Worm (Caenorhabditis elegans) whole organism, L2 larva: ENCODE data around the gene F10E9.5.

Source experiments
- C34F6.9 ChIP-seq: fragments of 150-350 bp; optimal IDR thresholded peaks from 2 replicates; lab custom pipeline; 2014; ENCODE audit warnings: missing biosample characterization, missing genetic modification characterization
- F13H6.1 ChIP-seq: sonication (generic microtip); optimal IDR thresholded peaks from 2 replicates; lab custom pipeline; 2016; ENCODE audit warnings: missing genetic modification characterization, missing compliant biosample characterization
- Y55F3AM.14 ChIP-seq: fragments of 200-800 bp; sonication (Bioruptor generic); optimal IDR thresholded peaks from 2 replicates; lab custom pipeline; 2018; ENCODE audit warnings: mild to moderate bottlenecking, missing genetic modification characterization, missing compliant biosample characterization
- ZK546.5 ChIP-seq: sonication (generic microtip); optimal IDR thresholded peaks from 2 replicates; lab custom pipeline; 2017; ENCODE audit warnings: missing biosample characterization, missing genetic modification characterization
- alr-1 ChIP-seq: fragments of 150-350 bp; optimal IDR thresholded peaks from 2 replicates; lab custom pipeline; 2014; ENCODE audit warnings: missing biosample characterization, missing genetic modification characterization
- aly-2 ChIP-seq: fragments of 150-350 bp; optimal IDR thresholded peaks from 2 replicates; lab custom pipeline; 2014; ENCODE audit warnings: missing biosample characterization, missing genetic modification characterization
- ama-1 ChIP-seq: fragments of 150-350 bp; optimal IDR thresholded peaks from 2 replicates; lab custom pipeline; 2018; ENCODE audit warnings: inconsistent platforms
- blmp-1 ChIP-seq: sonication (generic microtip); optimal IDR thresholded peaks from 2 replicates; lab custom pipeline; 2017; ENCODE audit warnings: missing genetic modification characterization, mild to moderate bottlenecking, missing compliant biosample characterization, antibody characterized with exemption, moderate library complexity; ENCODE audit not compliant: insufficient read depth
- ceh-82 ChIP-seq: fragments of 150-350 bp; optimal IDR thresholded peaks from 2 replicates; lab custom pipeline; 2014; ENCODE audit warnings: missing biosample characterization, missing genetic modification characterization
- crh-2 ChIP-seq: sonication (generic microtip); optimal IDR thresholded peaks from 2 replicates; lab custom pipeline; 2017; ENCODE audit warnings: missing biosample characterization, missing genetic modification characterization
- dmd-4 ChIP-seq: sonication (generic microtip); optimal IDR thresholded peaks from 2 replicates; lab custom pipeline; 2017; ENCODE audit warnings: missing biosample characterization, missing genetic modification characterization
- elt-1 ChIP-seq: fragments of 150-350 bp; optimal IDR thresholded peaks from 2 replicates; lab custom pipeline; 2014; ENCODE audit warnings: missing biosample characterization, missing genetic modification characterization
- elt-3 ChIP-seq: sonication (generic microtip); optimal IDR thresholded peaks from 2 replicates; lab custom pipeline; 2017; ENCODE audit warnings: missing biosample characterization, missing genetic modification characterization
- gmeb-1 ChIP-seq: fragments of 150-350 bp; optimal IDR thresholded peaks from 2 replicates; lab custom pipeline; 2014; ENCODE audit warnings: missing biosample characterization, missing genetic modification characterization
- lin-11 ChIP-seq: fragments of 150-350 bp; sonication (generic microtip); optimal IDR thresholded peaks from 2 replicates; lab custom pipeline; 2014; ENCODE audit warnings: missing biosample characterization, missing genetic modification characterization, inconsistent platforms, mixed read lengths
- lin-13 ChIP-seq: fragments of 150-350 bp; optimal IDR thresholded peaks from 2 replicates; lab custom pipeline; 2014; ENCODE audit warnings: missing biosample characterization, missing genetic modification reagents, missing genetic modification characterization
- lin-39 ChIP-seq: fragments of 150-350 bp; optimal IDR thresholded peaks from 2 replicates; lab custom pipeline; 2014; ENCODE audit warnings: missing biosample characterization, missing genetic modification reagents, missing genetic modification characterization
- lsy-2 ChIP-seq, 2 experiments: fragments of 150-350 bp in 1 of 2; sonication (generic microtip) in 1 of 2; optimal IDR thresholded peaks; 2 replicates each; lab custom pipeline; 2014 to 2017; ENCODE audit warnings: missing biosample characterization in 2 of 2, missing genetic modification characterization in 2 of 2
- nhr-10 ChIP-seq: sonication (generic microtip); optimal IDR thresholded peaks from 2 replicates; lab custom pipeline; 2017; ENCODE audit warnings: missing biosample characterization, missing genetic modification characterization
- nhr-11 ChIP-seq: fragments of 150-350 bp; optimal IDR thresholded peaks from 2 replicates; lab custom pipeline; 2014; ENCODE audit warnings: missing biosample characterization, missing genetic modification characterization
- nhr-12 ChIP-seq: fragments of 150-350 bp; optimal IDR thresholded peaks from 2 replicates; lab custom pipeline; 2014; ENCODE audit warnings: missing biosample characterization, missing genetic modification characterization
- nhr-129 ChIP-seq: fragments of 150-350 bp; optimal IDR thresholded peaks from 2 replicates; lab custom pipeline; 2014; ENCODE audit warnings: missing biosample characterization, missing genetic modification characterization
- nhr-25 ChIP-seq: fragments of 150-350 bp; sonication (generic microtip); optimal IDR thresholded peaks from 3 replicates; lab custom pipeline; 2014; ENCODE audit warnings: missing biosample characterization, missing genetic modification characterization
- nhr-77 ChIP-seq: fragments of 150-350 bp; optimal IDR thresholded peaks from 2 replicates; lab custom pipeline; 2014; ENCODE audit warnings: missing biosample characterization, missing genetic modification characterization
- peb-1 ChIP-seq: fragments of 150-350 bp; optimal IDR thresholded peaks from 2 replicates; lab custom pipeline; 2014; ENCODE audit warnings: missing biosample characterization, missing genetic modification characterization
- sem-4 ChIP-seq: fragments of 150-350 bp; optimal IDR thresholded peaks from 2 replicates; lab custom pipeline; 2014; ENCODE audit warnings: missing biosample characterization, missing genetic modification reagents, missing genetic modification characterization
- skn-1 ChIP-seq: sonication (generic microtip); optimal IDR thresholded peaks from 2 replicates; lab custom pipeline; 2017; ENCODE audit warnings: missing biosample characterization, missing genetic modification characterization
- sma-9 ChIP-seq, 2 experiments: fragments of 150-350 bp in 1 of 2; sonication (generic microtip) in 1 of 2; optimal IDR thresholded peaks; 2 replicates each; lab custom pipeline; 2014 to 2016; ENCODE audit warnings: missing genetic modification characterization in 2 of 2, mild to moderate bottlenecking in 1 of 2, missing biosample characterization in 1 of 2, missing compliant biosample characterization in 1 of 2, missing genetic modification reagents in 1 of 2, moderate library complexity in 1 of 2
- snpc-4 ChIP-seq: fragments of 150-350 bp; optimal IDR thresholded peaks from 2 replicates; lab custom pipeline; 2014; ENCODE audit warnings: missing biosample characterization, missing genetic modification characterization
- unc-39 ChIP-seq: fragments of 150-350 bp; optimal IDR thresholded peaks from 2 replicates; lab custom pipeline; 2014; ENCODE audit warnings: missing biosample characterization, missing genetic modification characterization
- unc-55 ChIP-seq: fragments of 150-350 bp; sonication (generic microtip); optimal IDR thresholded peaks from 3 replicates; lab custom pipeline; 2014; ENCODE audit warnings: missing biosample characterization, missing genetic modification reagents, missing genetic modification characterization
- ztf-1 ChIP-seq: fragments of 200-800 bp; sonication (Bioruptor generic); conservative IDR thresholded peaks from 2 replicates; pipeline ENCODE4 v1.3.6; 2022; ENCODE audit warnings: missing genetic modification characterization, missing compliant biosample characterization
- ztf-11 ChIP-seq: sonication (generic microtip); optimal IDR thresholded peaks from 2 replicates; lab custom pipeline; 2017; ENCODE audit warnings: missing biosample characterization, missing genetic modification characterization
- ztf-4 ChIP-seq: fragments of 150-350 bp; optimal IDR thresholded peaks from 2 replicates; lab custom pipeline; 2014; ENCODE audit warnings: missing biosample characterization, missing genetic modification characterization

F10E9.5 gene

ce11 chrIII:8275871-8276270 lies 31.5 kb upstream of the F10E9.5 start, which contains the start of gene clec-160:
Gene clec-160, minus strand, starts transcription at chrIII:8275971.
- TF ChIP-seq lsy-2 (tag; optimal IDR thresholded peaks at IDR 0.05; lab: Kevin White, UChicago): no peak
- no peak for TF ChIP-seq Y55F3AM.14 (GFP tag; lab: Kevin White, UChicago)
- no peak for TF ChIP-seq nhr-25 (tag; lab: Kevin White, UChicago)
- TF ChIP-seq nhr-77 (tag; lab: Kevin White, UChicago): no peak
- TF ChIP-seq nhr-129 (tag; lab: Kevin White, UChicago): no peak

ce11 chrIII:8278801-8279200 lies 28.6 kb upstream of the F10E9.5 start, which contains the start of gene mig-10:
Gene mig-10, plus strand, starts transcription at chrIII:8279101.
- TF ChIP-seq ZK546.5 (tag; lab: Kevin White, UChicago): no peak
- TF ChIP-seq snpc-4 (tag; lab: Kevin White, UChicago): no peak
- no peak for TF ChIP-seq lin-39

- TF ChIP-seq lin-39 (no peak), lin-13 (no peak), ceh-82 (tag; lab: Kevin White, UChicago) (no peak), elt-3 (tag; lab: Kevin White, UChicago) (no peak), gmeb-1 (no peak), nhr-12 (tag; lab: Kevin White, UChicago) (no peak), nhr-11 (tag; lab: Kevin White, UChicago) (no peak), C34F6.9 (tag; lab: Kevin White, UChicago) (no peak), unc-39 (tag; lab: Kevin White, UChicago) (no peak), aly-2 (tag; lab: Kevin White, UChicago) (no peak)
These were observed 27.8 kb upstream of the F10E9.5 start for ce11 chrIII:8279567-8279966.

ce11 chrIII:8280352-8280751 lies 27.0 kb upstream of the F10E9.5 start:
- TF ChIP-seq C34F6.9 (tag; lab: Kevin White, UChicago): peak; percentile 1
- no peak for TF ChIP-seq ama-1

- TF ChIP-seq lsy-2 (tag; optimal IDR thresholded peaks at IDR 0.05; lab: Kevin White, UChicago) (no peak), peb-1 (tag; lab: Kevin White, UChicago) (no peak), alr-1 (no peak), crh-2 (no peak), unc-55 (GFP tag; lab: Kevin White, UChicago) (peak; percentile 33)
These were observed 26.1 kb upstream of the F10E9.5 start for ce11 chrIII:8281310-8281709.

ce11 chrIII:8283525-8283924 lies 23.9 kb upstream of the F10E9.5 start:
- TF ChIP-seq C34F6.9 (tag; lab: Kevin White, UChicago) (no peak), Y55F3AM.14 (GFP tag; lab: Kevin White, UChicago) (no peak), blmp-1 (no peak), F13H6.1 (tag; lab: Kevin White, UChicago) (no peak), lsy-2 (tag; optimal IDR thresholded peaks at IDR 0.05; lab: Kevin White, UChicago) (no peak), ceh-82 (tag; lab: Kevin White, UChicago) (no peak)

- no peak for TF ChIP-seq lin-39
- no peak for TF ChIP-seq ztf-1 (GFP tag; lab: Robert Waterston, UW)
- TF ChIP-seq unc-55 (GFP tag; lab: Kevin White, UChicago): peak; percentile 42
These were observed 21.4 kb upstream of the F10E9.5 start for ce11 chrIII:8286003-8286402.

- TF ChIP-seq lin-11 (tag; lab: Kevin White, UChicago) (no peak), snpc-4 (tag; lab: Kevin White, UChicago) (no peak), sem-4 (tag; lab: Kevin White, UChicago) (no peak), nhr-10 (no peak), sma-9 (GFP tag; optimal IDR thresholded peaks at IDR 0.05; lab: Kevin White, UChicago) (no peak), sma-9 (tag; optimal IDR thresholded peaks at IDR 0.05; lab: Kevin White, UChicago) (no peak), nhr-77 (tag; lab: Kevin White, UChicago) (no peak), dmd-4 (tag; lab: Kevin White, UChicago) (no peak), ztf-11 (tag; lab: Kevin White, UChicago) (no peak), unc-55 (GFP tag; lab: Kevin White, UChicago) (no peak), ztf-4 (tag; lab: Kevin White, UChicago) (no peak), elt-1 (tag; lab: Kevin White, UChicago) (no peak), unc-39 (tag; lab: Kevin White, UChicago) (no peak), C34F6.9 (tag; lab: Kevin White, UChicago) (no peak), nhr-129 (tag; lab: Kevin White, UChicago) (no peak), lin-39 (no peak), nhr-11 (tag; lab: Kevin White, UChicago) (no peak), skn-1 (tag; lab: Kevin White, UChicago) (no peak), lsy-2 (tag; optimal IDR thresholded peaks at IDR 0.05; lab: Kevin White, UChicago) (no peak), ama-1 (no peak)
These were observed 20.6 kb upstream of the F10E9.5 start for ce11 chrIII:8286824-8287223.
